Worm (Caenorhabditis elegans) whole organism, L4 larva: ENCODE measurements around the gene Y7A9D.1.

Experiments
- ZK546.5 ChIP-seq, 2 experiments: sonication (generic microtip); optimal IDR thresholded peaks; 2 replicates each; lab custom pipeline; 2017; ENCODE audit warnings: missing biosample characterization in 2 of 2, missing genetic modification characterization in 2 of 2
- aly-2 ChIP-seq: sonication (generic microtip); optimal IDR thresholded peaks from 2 replicates; lab custom pipeline; 2018; ENCODE audit warnings: missing biosample characterization, missing genetic modification characterization
- ces-1 ChIP-seq: fragments of 150-350 bp; sonication (generic microtip); optimal IDR thresholded peaks from 4 replicates; lab custom pipeline; 2014; ENCODE audit warnings: missing biosample characterization, missing genetic modification reagents, missing genetic modification characterization
- lin-15B ChIP-seq: fragments of 150-350 bp; sonication (generic microtip); optimal IDR thresholded peaks from 3 replicates; lab custom pipeline; 2014; ENCODE audit warnings: missing biosample characterization, missing genetic modification characterization
- nhr-42 ChIP-seq: fragments of 200-800 bp; sonication (Bioruptor generic); IDR thresholded peaks from 2 replicates; pipeline ENCODE4 v1.3.6; 2022; ENCODE audit warnings: missing genetic modification characterization, missing compliant biosample characterization
- nhr-6 ChIP-seq: fragments of 150-350 bp; optimal IDR thresholded peaks from 2 replicates; lab custom pipeline; 2014; ENCODE audit warnings: missing biosample characterization, missing genetic modification characterization
- saeg-2 ChIP-seq: fragments of 200-800 bp; sonication (Bioruptor generic); IDR thresholded peaks from 2 replicates; pipeline ENCODE4 v1.3.6; 2022; ENCODE audit warnings: missing genetic modification reagents, missing genetic modification characterization, missing compliant biosample characterization
- tra-1 ChIP-seq: fragments of 200-800 bp; sonication (Bioruptor generic); IDR thresholded peaks from 2 replicates; pipeline ENCODE4 v1.3.6; 2022; ENCODE audit warnings: missing genetic modification reagents, missing genetic modification characterization, missing compliant biosample characterization

- TF ChIP-seq saeg-2 (GFP tag; lab: Robert Waterston, UW) = no peak
- no peak for TF ChIP-seq aly-2 (tag; lab: Kevin White, UChicago)
- TF ChIP-seq ZK546.5 (tag; optimal IDR thresholded peaks at IDR 0.05; lab: Kevin White, UChicago) = no peak
- TF ChIP-seq lin-15B = no peak
- TF ChIP-seq nhr-42 (GFP tag; lab: Robert Waterston, UW) = no peak
- no peak for TF ChIP-seq nhr-6 (tag; lab: Kevin White, UChicago)
- TF ChIP-seq ces-1 (GFP tag; lab: Kevin White, UChicago) = no peak
- TF ChIP-seq tra-1 = no peak
These were observed 1.7 kb downstream of the Y7A9D.1 start for ce11 chrIV:16380278-16380677.
